Fruit fly (Drosophila melanogaster) whole organism, embryonic: ENCODE results near the gene CG32719.

Experiments used
- ATbp ChIP-seq: fragments of 200-800 bp; sonication (Bioruptor generic); optimal IDR thresholded peaks from 2 replicates; lab custom pipeline; 2017; ENCODE audit warnings: missing biosample characterization, mild to moderate bottlenecking, missing genetic modification characterization, missing genetic modification reagents
- Abd-B ChIP-seq: fragments of 200-800 bp; sonication (Bioruptor generic); optimal IDR thresholded peaks from 2 replicates; lab custom pipeline; 2018; ENCODE audit warnings: missing biosample characterization, mild to moderate bottlenecking, missing genetic modification characterization, moderate library complexity
- CG10274 ChIP-seq: fragments of 200-800 bp; sonication (Bioruptor generic); optimal IDR thresholded peaks from 3 replicates; lab custom pipeline; 2017; ENCODE audit warnings: missing biosample characterization, mild to moderate bottlenecking, missing genetic modification characterization
- CG10979 ChIP-seq: fragments of 200-800 bp; sonication (Bioruptor generic); optimal IDR thresholded peaks from 2 replicates; lab custom pipeline; 2018; ENCODE audit warnings: missing biosample characterization, mild to moderate bottlenecking, missing genetic modification characterization, moderate library complexity
- CG12391 ChIP-seq: fragments of 200-800 bp; sonication (Bioruptor generic); optimal IDR thresholded peaks from 3 replicates; lab custom pipeline; 2018; ENCODE audit warnings: missing biosample characterization, mild to moderate bottlenecking, missing genetic modification characterization, moderate library complexity
- CG13287 ChIP-seq: fragments of 200-800 bp; sonication (Bioruptor generic); IDR thresholded peaks from 2 replicates; pipeline ENCODE4 v1.3.6; 2022; ENCODE audit warnings: missing biosample characterization, missing genetic modification characterization; ENCODE audit not compliant: partially characterized antibody
- CG17361 ChIP-seq: fragments of 200-800 bp; sonication (Bioruptor generic); IDR thresholded peaks from 3 replicates; pipeline ENCODE4 v1.3.6; 2022; ENCODE audit warnings: missing biosample characterization, missing genetic modification characterization
- CG18262 ChIP-seq: fragments of 200-800 bp; optimal IDR thresholded peaks from 3 replicates; lab custom pipeline; 2019; ENCODE audit warnings: missing biosample characterization, mild to moderate bottlenecking, missing genetic modification characterization, moderate library complexity
- CG2129 ChIP-seq: fragments of 200-800 bp; sonication (Bioruptor generic); IDR thresholded peaks from 2 replicates; pipeline ENCODE4 v1.3.6; 2022; ENCODE audit warnings: missing biosample characterization, missing genetic modification characterization; ENCODE audit not compliant: partially characterized antibody
- CG2678 ChIP-seq: fragments of 200-800 bp; sonication (Bioruptor generic); optimal IDR thresholded peaks from 3 replicates; lab custom pipeline; 2019; ENCODE audit warnings: missing biosample characterization, mild to moderate bottlenecking, missing genetic modification characterization, moderate library complexity
- CG2712 ChIP-seq: fragments of 200-800 bp; optimal IDR thresholded peaks from 3 replicates; lab custom pipeline; 2019; ENCODE audit warnings: missing biosample characterization, mild to moderate bottlenecking, missing genetic modification characterization, moderate library complexity
- CG2889 ChIP-seq: fragments of 200-800 bp; sonication (Bioruptor generic); IDR thresholded peaks from 3 replicates; pipeline ENCODE4 v1.3.6; 2022; ENCODE audit warnings: missing biosample characterization, missing genetic modification characterization
- CG30020 ChIP-seq: fragments of 200-800 bp; optimal IDR thresholded peaks from 2 replicates; lab custom pipeline; 2019; ENCODE audit warnings: missing biosample characterization, mild to moderate bottlenecking, missing genetic modification characterization, moderate library complexity
- CG32767 ChIP-seq: fragments of 200-800 bp; sonication (Bioruptor generic); IDR thresholded peaks from 2 replicates; pipeline ENCODE4 v1.3.6; 2022; ENCODE audit warnings: missing biosample characterization, missing genetic modification characterization
- CG6175 ChIP-seq: fragments of 200-800 bp; sonication (Bioruptor generic); IDR thresholded peaks from 3 replicates; pipeline ENCODE4 v1.3.6; 2022; ENCODE audit warnings: missing biosample characterization, missing genetic modification characterization
- CG6689 ChIP-seq: fragments of 200-800 bp; sonication (Bioruptor generic); IDR thresholded peaks from 2 replicates; pipeline ENCODE4 v1.3.6; 2022; ENCODE audit warnings: missing biosample characterization, missing genetic modification characterization
- CG7839 ChIP-seq: fragments of 200-800 bp; sonication (Bioruptor generic); optimal IDR thresholded peaks from 3 replicates; lab custom pipeline; 2018; ENCODE audit warnings: missing biosample characterization, mild to moderate bottlenecking, missing genetic modification characterization, moderate library complexity
- CG8388 ChIP-seq: fragments of 200-800 bp; sonication (Bioruptor generic); optimal IDR thresholded peaks from 2 replicates; lab custom pipeline; 2019; ENCODE audit warnings: missing biosample characterization, mild to moderate bottlenecking, missing genetic modification characterization, moderate library complexity
- Drgx ChIP-seq: fragments of 200-800 bp; sonication (Bioruptor generic); IDR thresholded peaks from 2 replicates; pipeline ENCODE4 v1.3.6; 2022; ENCODE audit warnings: missing biosample characterization, missing genetic modification characterization
- HLH54F ChIP-seq: fragments of 200-800 bp; sonication (Bioruptor generic); optimal IDR thresholded peaks from 3 replicates; lab custom pipeline; 2016; ENCODE audit warnings: missing biosample characterization, missing genetic modification characterization
- NFAT ChIP-seq: fragments of 200-800 bp; sonication (Bioruptor generic); IDR thresholded peaks from 2 replicates; pipeline ENCODE4 v1.3.6; 2022; ENCODE audit warnings: missing biosample characterization, missing genetic modification characterization
- Sin3A ChIP-seq: fragments of >200 bp; optimal IDR thresholded peaks from 2 replicates; lab custom pipeline; 2018
- ara ChIP-seq: fragments of 200-800 bp; sonication (Bioruptor generic); IDR thresholded peaks from 2 replicates; pipeline ENCODE4 v1.3.6; 2022; ENCODE audit warnings: missing biosample characterization, missing genetic modification characterization
- ash1 ChIP-seq: fragments of 200-800 bp; sonication (Bioruptor generic); optimal IDR thresholded peaks from 2 replicates; lab custom pipeline; 2018; ENCODE audit warnings: missing biosample characterization, mild to moderate bottlenecking, missing genetic modification characterization
- bigmax ChIP-seq: fragments of 200-800 bp; sonication (Bioruptor generic); optimal IDR thresholded peaks from 2 replicates; lab custom pipeline; 2018; ENCODE audit warnings: missing biosample characterization, mild to moderate bottlenecking, missing genetic modification characterization
- cwo ChIP-seq: fragments of 200-800 bp; sonication (Bioruptor generic); optimal IDR thresholded peaks from 3 replicates; lab custom pipeline; 2017; ENCODE audit warnings: missing biosample characterization, missing genetic modification characterization, mild to moderate bottlenecking, moderate library complexity, missing genetic modification reagents
- dmrt11E ChIP-seq: fragments of 200-800 bp; sonication (Bioruptor generic); optimal IDR thresholded peaks from 3 replicates; lab custom pipeline; 2018; ENCODE audit warnings: missing biosample characterization, mild to moderate bottlenecking, missing genetic modification characterization, moderate library complexity
- dmrt99B ChIP-seq: fragments of 200-800 bp; sonication (Bioruptor generic); optimal IDR thresholded peaks from 2 replicates; lab custom pipeline; 2018; ENCODE audit warnings: missing biosample characterization, mild to moderate bottlenecking, missing genetic modification characterization, moderate library complexity
- dpn ChIP-seq, 2 experiments: fragments of 200-800 bp; sonication (Bioruptor generic); optimal IDR thresholded peaks; 3 replicates each; lab custom pipeline; 2016; ENCODE audit warnings: missing biosample characterization in 2 of 2, missing genetic modification characterization in 2 of 2
- gem ChIP-seq: fragments of 200-800 bp; sonication (Bioruptor generic); optimal IDR thresholded peaks from 2 replicates; lab custom pipeline; 2019; ENCODE audit warnings: missing biosample characterization, mild to moderate bottlenecking, missing genetic modification characterization, moderate library complexity
- grn ChIP-seq: fragments of 200-800 bp; sonication (Bioruptor generic); optimal IDR thresholded peaks from 3 replicates; lab custom pipeline; 2017; ENCODE audit warnings: missing biosample characterization, missing genetic modification characterization
- hkb ChIP-seq, 2 experiments: fragments of 200-800 bp in 1 of 2; fragments of >200 bp in 1 of 2; sonication (Bioruptor generic) in 1 of 2; IDR thresholded peaks in 1 of 2; optimal IDR thresholded peaks in 1 of 2; 2 replicates each; pipeline versions ENCODE4 v1.3.6 to Lab custom; 2017 to 2022; ENCODE audit warnings: missing biosample characterization in 1 of 2, missing genetic modification characterization in 1 of 2
- lov ChIP-seq, 2 experiments: fragments of 200-800 bp in 1 of 2; fragments of >200 bp in 1 of 2; sonication (Bioruptor generic) in 1 of 2; IDR thresholded peaks in 1 of 2; optimal IDR thresholded peaks in 1 of 2; 2 replicates in 1 of 2; 3 replicates in 1 of 2; pipeline versions ENCODE4 v1.3.6 to Lab custom; 2017 to 2022; ENCODE audit warnings: missing biosample characterization in 1 of 2, missing genetic modification characterization in 1 of 2
- nau ChIP-seq: fragments of 200-800 bp; sonication (Bioruptor generic); optimal IDR thresholded peaks from 3 replicates; lab custom pipeline; 2017; ENCODE audit warnings: missing biosample characterization, mild to moderate bottlenecking, missing genetic modification characterization, missing genetic modification reagents
- nmo ChIP-seq: fragments of 200-800 bp; sonication (Bioruptor generic); optimal IDR thresholded peaks from 2 replicates; lab custom pipeline; 2018; ENCODE audit warnings: missing biosample characterization, mild to moderate bottlenecking, missing genetic modification characterization, moderate library complexity
- nom ChIP-seq: fragments of 200-800 bp; sonication (Bioruptor generic); optimal IDR thresholded peaks from 2 replicates; lab custom pipeline; 2017; ENCODE audit warnings: missing biosample characterization, missing genetic modification characterization, mild to moderate bottlenecking, moderate library complexity, missing genetic modification reagents
- pan ChIP-seq, 4 experiments: fragments of >200 bp in 3 of 4; fragments of 200-800 bp in 1 of 4; sonication (Bioruptor generic) in 1 of 4; optimal IDR thresholded peaks in 3 of 4; IDR thresholded peaks in 1 of 4; 2 replicates each; pipeline versions ENCODE4 v1.3.6 to Lab custom; 2017 to 2022; ENCODE audit warnings: missing biosample characterization in 2 of 4, missing genetic modification characterization in 2 of 4, mixed read lengths in 1 of 4
- prd ChIP-seq, 3 experiments: fragments of >200 bp in 2 of 3; fragments of 200-800 bp in 1 of 3; sonication (Bioruptor generic) in 1 of 3; optimal IDR thresholded peaks in 2 of 3; IDR thresholded peaks in 1 of 3; 2 replicates in 2 of 3; 3 replicates in 1 of 3; pipeline versions ENCODE4 v1.3.6 to Lab custom; 2017 to 2022; ENCODE audit warnings: missing biosample characterization in 1 of 3, missing genetic modification characterization in 1 of 3
- row ChIP-seq: fragments of 200-800 bp; sonication (Bioruptor generic); IDR thresholded peaks from 3 replicates; pipeline ENCODE4 v1.3.6; 2022; ENCODE audit warnings: missing biosample characterization, missing genetic modification characterization
- stwl ChIP-seq: fragments of 200-800 bp; sonication (Bioruptor generic); optimal IDR thresholded peaks from 3 replicates; lab custom pipeline; 2018; ENCODE audit warnings: missing biosample characterization, mild to moderate bottlenecking, missing genetic modification characterization, moderate library complexity
- trh ChIP-seq: fragments of 200-800 bp; sonication (Bioruptor generic); optimal IDR thresholded peaks from 2 replicates; lab custom pipeline; 2016; ENCODE audit warnings: missing biosample characterization, missing genetic modification characterization

Gene CG32719

DNA sequence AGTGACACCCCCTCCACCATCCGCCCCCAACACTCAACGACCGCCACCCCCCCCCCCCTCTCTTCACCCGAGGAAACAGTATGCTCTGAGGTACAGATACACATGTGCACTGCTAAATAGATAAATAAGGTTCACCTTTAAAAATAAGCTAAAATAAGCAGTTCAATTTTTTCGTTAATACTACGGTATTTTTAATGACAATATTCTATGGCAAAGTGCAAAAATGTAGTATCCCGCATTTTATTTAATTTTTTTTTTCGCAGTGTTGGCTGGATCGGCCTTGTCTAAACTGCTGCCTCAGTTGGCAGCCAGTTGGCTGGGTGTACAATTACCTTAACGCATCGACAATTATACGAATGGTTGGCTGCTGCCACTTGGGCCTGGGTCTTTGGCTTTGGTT, 8.7 kb downstream of the CG32719 start (continued):
- TF ChIP-seq pan (optimal IDR thresholded peaks at IDR 0.05; lab: Kevin White, UChicago) (no peak), pan (GFP tag; optimal IDR thresholded peaks at IDR 0.05 in 1 of 2, IDR thresholded peaks at IDR 0.05 in 1 of 2) (peak in 1 of 2 experiments; percentile 39), dpn (GFP tag; optimal IDR thresholded peaks at IDR 0.05; lab: Kevin White, UChicago) (peak in 1 of 2 experiments; percentile 20)

DNA sequence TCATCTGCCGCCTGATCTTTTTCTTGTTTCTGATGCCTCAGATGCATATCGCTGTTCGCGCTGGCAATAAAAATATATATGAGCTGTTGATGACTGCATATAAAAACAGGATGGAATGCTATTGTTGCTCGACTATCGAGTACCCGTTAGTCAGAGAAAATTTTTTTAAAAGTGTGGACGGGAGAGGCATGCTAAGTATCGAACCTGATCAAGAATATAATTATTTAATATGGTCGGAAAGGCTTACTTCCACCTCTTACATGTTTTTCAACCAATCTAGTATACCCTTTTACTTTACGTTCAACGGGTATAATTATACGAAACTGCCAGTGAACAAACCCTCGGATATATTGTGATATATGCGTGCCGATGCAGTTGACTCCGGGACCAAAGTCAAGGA, 10.0 kb downstream of the CG32719 start:
- TF ChIP-seq HLH54F (GFP tag; lab: Kevin White, UChicago) (no peak), prd (optimal IDR thresholded peaks at IDR 0.05; lab: Kevin White, UChicago) (no peak), prd (GFP tag; IDR thresholded peaks at IDR 0.05; lab: Robert Waterston, UW) (0 out of 3 replicates have a peak, but pooled peaks have one; percentile 16), Abd-B (peak; percentile 42), grn (GFP tag; lab: Kevin White, UChicago) (peak; percentile 72), ash1 (no peak), CG2712 (tag; lab: Kevin White, UChicago) (peak; percentile 19), ara (GFP tag; lab: Robert Waterston, UW) (0 out of 2 replicates have a peak, but pooled peaks have one; percentile 23), nom (GFP tag; lab: Kevin White, UChicago) (peak; percentile 24)

DNA sequence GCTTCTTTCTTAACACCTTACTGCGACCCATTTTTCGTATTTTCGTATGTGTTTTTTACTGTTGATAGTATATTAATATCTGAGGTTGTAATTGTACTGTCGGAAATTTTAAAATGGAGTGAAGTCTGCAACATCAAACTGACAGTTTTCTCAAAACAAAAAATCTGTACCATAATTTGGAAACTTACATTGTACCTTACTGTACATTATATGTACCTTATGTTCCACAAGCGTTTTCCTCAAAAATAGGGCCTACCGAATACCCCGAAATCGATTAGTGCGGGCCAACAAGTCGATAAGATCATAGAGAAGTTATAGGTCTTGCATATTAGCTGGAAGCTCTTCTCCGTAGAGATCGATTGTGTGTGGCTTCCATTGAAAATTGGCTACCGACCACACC, 10.9 kb downstream of the CG32719 start, which contains the start of gene CG32720:
CG32720 (minus strand) TSS at position 101 of the 400 bp plus-strand sequence.
- TF ChIP-seq row (no peak), CG6175 (GFP tag; lab: Robert Waterston, UW) (no peak), nau (no peak), ATbp (GFP tag; lab: Kevin White, UChicago) (no peak), bigmax (GFP tag; lab: Kevin White, UChicago) (no peak)
- TF ChIP-seq, all 482 proteins: peak for 0

DNA sequence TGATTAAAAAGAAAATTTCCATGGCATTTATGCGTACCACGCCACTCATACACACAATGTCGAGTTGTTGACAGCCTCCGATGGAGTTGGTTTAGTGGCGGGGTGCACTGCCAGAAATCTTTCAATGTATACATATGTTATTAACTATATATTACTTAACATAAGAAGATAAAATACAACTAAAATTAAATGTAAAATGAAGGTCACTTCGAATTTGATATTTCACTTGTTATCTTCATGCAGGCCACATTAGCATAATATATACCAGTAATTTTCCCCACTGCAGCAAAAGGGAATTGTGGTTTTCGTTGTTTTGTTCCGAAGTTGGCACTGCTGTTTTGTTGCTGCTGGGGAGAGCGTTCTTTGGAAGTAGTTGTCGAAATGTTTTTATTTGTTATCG, 12.9 kb downstream of the CG32719 start:
- TF ChIP-seq trh (GFP tag; lab: Kevin White, UChicago), result no peak
- TF ChIP-seq CG30020 (tag; lab: Kevin White, UChicago), result no peak
- TF ChIP-seq dmrt99B (tag; lab: Kevin White, UChicago), result peak; percentile 35
- 0 out of 2 replicates have a peak, but pooled peaks have one; percentile 24 for TF ChIP-seq Drgx (GFP tag; lab: Robert Waterston, UW)
- TF ChIP-seq row, result peak; percentile 53; the same call in 2 of the 3 replicates
- no peak for TF ChIP-seq lov (optimal IDR thresholded peaks at IDR 0.05; lab: Kevin White, UChicago)
- no peak for TF ChIP-seq lov (GFP tag; IDR thresholded peaks at IDR 0.05; lab: Robert Waterston, UW)
- TF ChIP-seq dmrt11E (tag; lab: Kevin White, UChicago), result peak; percentile 57
- TF ChIP-seq ATbp (GFP tag; lab: Kevin White, UChicago), result peak; percentile 6
- TF ChIP-seq hkb (optimal IDR thresholded peaks at IDR 0.05; lab: Kevin White, UChicago), result no peak
- 0 out of 2 replicates have a peak, but pooled peaks have one; percentile 26 for TF ChIP-seq hkb (GFP tag; IDR thresholded peaks at IDR 0.05; lab: Robert Waterston, UW)
- peak; percentile 50; the same call in 1 of the 3 replicates for TF ChIP-seq CG17361
- TF ChIP-seq NFAT (GFP tag; lab: Robert Waterston, UW), result no peak
- peak; percentile 66 for TF ChIP-seq CG10979 (tag; lab: Kevin White, UChicago)
- TF ChIP-seq CG2889, result no peak
- no peak for TF ChIP-seq CG10274 (GFP tag; lab: Kevin White, UChicago)
- TF ChIP-seq stwl, result peak; percentile 35
- TF ChIP-seq CG18262, result peak; percentile 62
- no peak for TF ChIP-seq Sin3A (lab: Kevin White, UChicago)
- peak; percentile 8; the same call in 1 of the 2 replicates for TF ChIP-seq ara (GFP tag; lab: Robert Waterston, UW)
- TF ChIP-seq CG12391 (tag; lab: Kevin White, UChicago), result peak; percentile 48
- peak; percentile 62 for TF ChIP-seq gem (tag; lab: Kevin White, UChicago)
- no peak for TF ChIP-seq CG2129 (GFP tag; lab: Robert Waterston, UW)
- no peak for TF ChIP-seq CG13287 (GFP tag; lab: Robert Waterston, UW)
- TF ChIP-seq CG2678 (tag; lab: Kevin White, UChicago), result peak; percentile 18
- peak; percentile 34 for TF ChIP-seq CG8388 (GFP tag; lab: Kevin White, UChicago)
- peak; percentile 56 for TF ChIP-seq CG6689 (GFP tag; lab: Robert Waterston, UW)
- TF ChIP-seq cwo (GFP tag; lab: Kevin White, UChicago), result no peak
- TF ChIP-seq CG32767 (GFP tag; lab: Robert Waterston, UW), result 0 out of 2 replicates have a peak, but pooled peaks have one; percentile 39
- peak; percentile 50 for TF ChIP-seq nmo (GFP tag; lab: Kevin White, UChicago)
- peak; percentile 31 for TF ChIP-seq CG7839
